Fruit fly (Drosophila melanogaster): ENCODE measurements around the gene CG7246.

The CG7246 gene

dm6 chrX:9089254-9090056, 8.6 kb upstream of the CG7246 start, which contains the start of gene CCT2 (continued):
- TF ChIP-seq CG1792 (GFP tag; optimal IDR thresholded peaks at IDR 0.05) (no peak), CG31388 (GFP tag; optimal IDR thresholded peaks at IDR 0.05) (no peak), otp (GFP tag; IDR thresholded peaks at IDR 0.05) (no peak), CG8924 (tag; optimal IDR thresholded peaks at IDR 0.05) (no peak), sens (GFP tag) (peak; percentile 80), CG31224 (GFP tag; IDR thresholded peaks at IDR 0.05) (no peak), ems (GFP tag; optimal IDR thresholded peaks at IDR 0.05) (no peak), CG10147 (GFP tag; optimal IDR thresholded peaks at IDR 0.05) (no peak), CG1647 (GFP tag; optimal IDR thresholded peaks at IDR 0.05) (no peak), nerfin-2 (GFP tag; IDR thresholded peaks at IDR 0.05; ENCODE audit: partially characterized antibody) (no peak), slbo (GFP tag; IDR thresholded peaks at IDR 0.05) (no peak), nom (GFP tag; optimal IDR thresholded peaks at IDR 0.05) (peak; percentile 68), Elba2 (GFP tag; optimal IDR thresholded peaks at IDR 0.05) (no peak), CG18262 (tag; optimal IDR thresholded peaks at IDR 0.05) (no peak), CG6175 (GFP tag; IDR thresholded peaks at IDR 0.05) (no peak), knrl (GFP tag; IDR thresholded peaks at IDR 0.05; ENCODE audit: partially characterized antibody) (peak; percentile 39), YL-1 (GFP tag; optimal IDR thresholded peaks at IDR 0.05) (peak; percentile 70), CG7839 (tag; optimal IDR thresholded peaks at IDR 0.05) (no peak), eyg (GFP tag; optimal IDR thresholded peaks at IDR 0.05) (no peak), yki (optimal IDR thresholded peaks at IDR 0.05) (no peak), CG34422 (GFP tag; IDR thresholded peaks at IDR 0.05) (peak; percentile 62; the same call in 2 of the 3 replicates), CG4404 (GFP tag; IDR thresholded peaks at IDR 0.05) (no peak), CG10979 (tag; optimal IDR thresholded peaks at IDR 0.05) (no peak), CG17385 (GFP tag; optimal IDR thresholded peaks at IDR 0.05) (no peak), dmrt11E (tag; optimal IDR thresholded peaks at IDR 0.05) (no peak), Meics (GFP tag; optimal IDR thresholded peaks at IDR 0.05) (no peak), CG3838 (GFP tag; optimal IDR thresholded peaks at IDR 0.05) (no peak), Jarid2 (GFP tag; optimal IDR thresholded peaks at IDR 0.05) (no peak), CG2678 (tag; optimal IDR thresholded peaks at IDR 0.05) (no peak), CG8388 (GFP tag; optimal IDR thresholded peaks at IDR 0.05) (no peak), Vsx1 (GFP tag; optimal IDR thresholded peaks at IDR 0.05) (no peak), trem (tag; optimal IDR thresholded peaks at IDR 0.05) (peak; percentile 46), Hey (tag; optimal IDR thresholded peaks at IDR 0.05) (no peak), tgo (GFP tag; IDR thresholded peaks at IDR 0.05) (no peak), zfh1 (GFP tag; IDR thresholded peaks at IDR 0.05) (no peak), z (GFP tag; IDR thresholded peaks at IDR 0.05) (no peak), Camta (GFP tag; optimal IDR thresholded peaks at IDR 0.05) (no peak), CG33213 (GFP tag; optimal IDR thresholded peaks at IDR 0.05) (peak; percentile 41), Atf6 (GFP tag; IDR thresholded peaks at IDR 0.05) (no peak), run (tag; optimal IDR thresholded peaks at IDR 0.05) (no peak), Ets65A (GFP tag) (no peak), CG7556 (GFP tag; optimal IDR thresholded peaks at IDR 0.05) (no peak), nerfin-1 (tag; optimal IDR thresholded peaks at IDR 0.05) (no peak), klu (GFP tag; IDR thresholded peaks at IDR 0.05) (no peak), amos (GFP tag; IDR thresholded peaks at IDR 0.05; ENCODE audit: partially characterized antibody) (peak; percentile 70), Xbp1 (GFP tag; optimal IDR thresholded peaks at IDR 0.05) (no peak), MESR4 (GFP tag; optimal IDR thresholded peaks at IDR 0.05) (peak; percentile 84), Ptx1 (GFP tag; IDR thresholded peaks at IDR 0.05) (no peak), CG2120 (GFP tag; optimal IDR thresholded peaks at IDR 0.05) (no peak), vnd (GFP tag; IDR thresholded peaks at IDR 0.05; ENCODE audit: partially characterized antibody) (peak; percentile 66), Gug (GFP tag; IDR thresholded peaks at IDR 0.05) (no peak)
